Worm (Caenorhabditis elegans) whole organism, L4 larva: ENCODE measurements around the gene ins-35.

Source experiments
- D1046.2 ChIP-seq: fragments of 200-800 bp; sonication (Bioruptor generic); IDR thresholded peaks from 2 replicates; pipeline ENCODE4 v1.3.6; 2022; ENCODE audit warnings: missing genetic modification characterization, missing compliant biosample characterization
- F26F4.8 ChIP-seq: fragments of 200-800 bp; sonication (Bioruptor generic); conservative IDR thresholded peaks from 2 replicates; pipeline ENCODE4 v1.3.6; 2022; ENCODE audit warnings: missing genetic modification characterization, missing compliant biosample characterization
- F44E2.7 ChIP-seq: fragments of 200-800 bp; sonication (Bioruptor generic); IDR thresholded peaks from 2 replicates; pipeline ENCODE4 v2.1.2; 2022; ENCODE audit warnings: missing genetic modification characterization, missing compliant biosample characterization
- T26A8.4 ChIP-seq: fragments of 200-800 bp; sonication (Bioruptor generic); IDR thresholded peaks from 2 replicates; pipeline ENCODE4 v1.3.6; 2022; ENCODE audit warnings: missing genetic modification characterization, missing compliant biosample characterization
- Y105C5A.15 ChIP-seq: fragments of 200-800 bp; sonication (Bioruptor generic); IDR thresholded peaks from 2 replicates; pipeline ENCODE4 v1.3.6; 2022; ENCODE audit warnings: missing genetic modification characterization, missing compliant biosample characterization
- Y48G9A.11 ChIP-seq: fragments of 200-800 bp; sonication (Bioruptor generic); IDR thresholded peaks from 2 replicates; pipeline ENCODE4 v1.3.6; 2022; ENCODE audit warnings: missing genetic modification reagents, missing genetic modification characterization, missing compliant biosample characterization
- aha-1 ChIP-seq: fragments of 150-350 bp; peaks from one replicate; lab custom pipeline; 2014; ENCODE audit warnings: missing biosample characterization, missing genetic modification characterization
- aly-2 ChIP-seq: sonication (generic microtip); optimal IDR thresholded peaks from 2 replicates; lab custom pipeline; 2018; ENCODE audit warnings: missing biosample characterization, missing genetic modification characterization
- arid-1 ChIP-seq: fragments of 200-800 bp; sonication (Bioruptor generic); conservative IDR thresholded peaks from 2 replicates; pipeline ENCODE4 v1.3.6; 2022; ENCODE audit warnings: missing genetic modification reagents, missing genetic modification characterization, missing compliant biosample characterization
- ceh-20 ChIP-seq: fragments of 200-800 bp; sonication (Bioruptor generic); IDR thresholded peaks from 2 replicates; pipeline ENCODE4 v1.3.6; 2022; ENCODE audit warnings: missing genetic modification reagents, missing genetic modification characterization, missing compliant biosample characterization
- ceh-62 ChIP-seq: sonication (generic microtip); optimal IDR thresholded peaks from 2 replicates; lab custom pipeline; 2017; ENCODE audit warnings: missing biosample characterization, missing genetic modification characterization
- ceh-82 ChIP-seq: sonication (generic microtip); optimal IDR thresholded peaks from 2 replicates; lab custom pipeline; 2017; ENCODE audit warnings: missing biosample characterization, missing genetic modification characterization
- ces-1 ChIP-seq: fragments of 150-350 bp; sonication (generic microtip); optimal IDR thresholded peaks from 4 replicates; lab custom pipeline; 2014; ENCODE audit warnings: missing biosample characterization, missing genetic modification reagents, missing genetic modification characterization
- ctbp-1 ChIP-seq: fragments of 200-800 bp; sonication (Bioruptor generic); IDR thresholded peaks from 2 replicates; pipeline ENCODE4 v1.3.6; 2022; ENCODE audit warnings: missing genetic modification reagents, missing genetic modification characterization, missing compliant biosample characterization
- daf-16 ChIP-seq, 3 experiments: sonication (generic microtip); optimal IDR thresholded peaks; 2 replicates each; lab custom pipeline; 2016 to 2017; ENCODE audit warnings: missing genetic modification characterization in 3 of 3, missing genetic modification reagents in 3 of 3, mild to moderate bottlenecking in 2 of 3, missing compliant biosample characterization in 2 of 3, missing biosample characterization in 1 of 3, moderate library complexity in 1 of 3
- daf-19 ChIP-seq: fragments of 200-800 bp; sonication (Bioruptor generic); conservative IDR thresholded peaks from 2 replicates; pipeline ENCODE4 v1.3.6; 2022; ENCODE audit warnings: missing genetic modification characterization, missing compliant biosample characterization
- daf-8 ChIP-seq: fragments of 200-800 bp; sonication (Bioruptor generic); IDR thresholded peaks from 2 replicates; pipeline ENCODE4 v1.3.6; 2022; ENCODE audit warnings: missing genetic modification characterization, missing compliant biosample characterization
- egl-27 ChIP-seq: sonication (generic microtip); optimal IDR thresholded peaks from 3 replicates; lab custom pipeline; 2017; ENCODE audit warnings: missing biosample characterization, missing genetic modification reagents, missing genetic modification characterization
- egl-43 ChIP-seq: fragments of 200-800 bp; sonication (Bioruptor generic); IDR thresholded peaks from 2 replicates; pipeline ENCODE4 v1.3.6; 2022; ENCODE audit warnings: missing genetic modification reagents, missing genetic modification characterization, missing compliant biosample characterization
- fkh-10 ChIP-seq: fragments of 150-350 bp; optimal IDR thresholded peaks from 2 replicates; lab custom pipeline; 2014; ENCODE audit warnings: missing biosample characterization, missing genetic modification reagents, missing genetic modification characterization
- hif-1 ChIP-seq, 2 experiments: sonication (generic microtip); optimal IDR thresholded peaks; 2 replicates each; lab custom pipeline; 2016 to 2017; ENCODE audit warnings: missing compliant biosample characterization in 2 of 2, missing genetic modification characterization in 2 of 2, missing genetic modification reagents in 2 of 2, missing genotype in 2 of 2, mild to moderate bottlenecking in 1 of 2
- lim-7 ChIP-seq: fragments of 200-800 bp; sonication (Bioruptor generic); IDR thresholded peaks from 2 replicates; pipeline ENCODE4 v1.3.6; 2022; ENCODE audit warnings: missing genetic modification characterization, missing compliant biosample characterization
- lin-38 ChIP-seq: fragments of 200-800 bp; sonication (Bioruptor generic); IDR thresholded peaks from 2 replicates; pipeline ENCODE4 v1.3.6; 2022; ENCODE audit warnings: missing genetic modification reagents, missing genetic modification characterization, missing compliant biosample characterization
- madf-9 ChIP-seq: fragments of 200-800 bp; sonication (Bioruptor generic); conservative IDR thresholded peaks from 2 replicates; pipeline ENCODE4 v1.3.6; 2022; ENCODE audit warnings: missing genetic modification reagents, missing genetic modification characterization, missing compliant biosample characterization
- mdl-1 ChIP-seq, 2 experiments: fragments of 150-350 bp in 1 of 2; sonication (generic microtip) in 1 of 2; optimal IDR thresholded peaks; 2 replicates each; lab custom pipeline; 2014 to 2017; ENCODE audit warnings: missing biosample characterization in 2 of 2, missing genetic modification characterization in 2 of 2
- nhr-111 ChIP-seq: fragments of 200-800 bp; sonication (Bioruptor generic); optimal IDR thresholded peaks from 2 replicates; lab custom pipeline; 2018; ENCODE audit warnings: mild to moderate bottlenecking, missing genetic modification characterization, missing compliant biosample characterization
- nhr-25 ChIP-seq: sonication (generic microtip); optimal IDR thresholded peaks from 2 replicates; lab custom pipeline; 2017; ENCODE audit warnings: missing genetic modification characterization, mild to moderate bottlenecking, missing compliant biosample characterization, antibody characterized with exemption, moderate library complexity, borderline replicate concordance; ENCODE audit not compliant: insufficient read depth
- nhr-28 ChIP-seq: fragments of 150-350 bp; optimal IDR thresholded peaks from 2 replicates; lab custom pipeline; 2014; ENCODE audit warnings: missing biosample characterization, missing genetic modification characterization
- nhr-41 ChIP-seq: fragments of 200-800 bp; sonication (Bioruptor generic); IDR thresholded peaks from 2 replicates; pipeline ENCODE4 v1.3.6; 2022; ENCODE audit warnings: missing genetic modification reagents, missing genetic modification characterization, missing compliant biosample characterization
- nhr-48 ChIP-seq: sonication (generic microtip); optimal IDR thresholded peaks from 2 replicates; lab custom pipeline; 2016; ENCODE audit warnings: mild to moderate bottlenecking, missing genetic modification characterization, missing compliant biosample characterization
- nhr-6 ChIP-seq: fragments of 150-350 bp; optimal IDR thresholded peaks from 2 replicates; lab custom pipeline; 2014; ENCODE audit warnings: missing biosample characterization, missing genetic modification characterization
- php-3 ChIP-seq: fragments of 200-800 bp; sonication (Bioruptor generic); IDR thresholded peaks from 2 replicates; pipeline ENCODE4 v1.3.6; 2022; ENCODE audit warnings: missing genetic modification reagents, missing genetic modification characterization, missing compliant biosample characterization
- snpc-4 ChIP-seq: fragments of 150-350 bp; optimal IDR thresholded peaks from 2 replicates; lab custom pipeline; 2014; ENCODE audit warnings: missing biosample characterization, missing genetic modification characterization
- spr-3 ChIP-seq: fragments of 200-800 bp; sonication (Bioruptor generic); optimal IDR thresholded peaks from 2 replicates; lab custom pipeline; 2018; ENCODE audit warnings: mild to moderate bottlenecking, missing genetic modification characterization, missing compliant biosample characterization
- unc-62 ChIP-seq, 3 experiments: fragments of 150-350 bp in 1 of 3; sonication (generic microtip); optimal IDR thresholded peaks in 2 of 3; peaks in 1 of 3; 1 replicate in 1 of 3; 2 replicates in 2 of 3; lab custom pipeline; 2014 to 2017; ENCODE audit warnings: missing biosample characterization in 3 of 3, missing genetic modification characterization in 3 of 3, missing genetic modification reagents in 3 of 3, missing genotype in 1 of 3
- vab-7 ChIP-seq: fragments of 200-800 bp; sonication (Bioruptor generic); IDR thresholded peaks from 2 replicates; pipeline ENCODE4 v1.3.6; 2022; ENCODE audit warnings: missing genetic modification reagents, missing genetic modification characterization, missing compliant biosample characterization
- zfp-2 ChIP-seq: sonication (generic microtip); optimal IDR thresholded peaks from 2 replicates; lab custom pipeline; 2016; ENCODE audit warnings: mild to moderate bottlenecking, missing genetic modification characterization, missing compliant biosample characterization
- zip-11 ChIP-seq: fragments of 200-800 bp; sonication (Bioruptor generic); IDR thresholded peaks from 2 replicates; pipeline ENCODE4 v1.3.6; 2022; ENCODE audit warnings: missing genetic modification characterization, missing compliant biosample characterization

ins-35 gene

ce11 chrV:20375236-20375635, at the start of gene ins-35:
Gene ins-35, plus strand, starts transcription at chrV:20375536.
- no peak for TF ChIP-seq ctbp-1 (GFP tag; lab: Robert Waterston, UW)
- no peak for TF ChIP-seq arid-1 (GFP tag; lab: Robert Waterston, UW)
- no peak for TF ChIP-seq ces-1 (GFP tag; lab: Kevin White, UChicago)
- no peak for TF ChIP-seq hif-1 (tag; optimal IDR thresholded peaks at IDR 0.05; lab: Kevin White, UChicago)
- TF ChIP-seq snpc-4 (tag; lab: Kevin White, UChicago): no peak
- TF ChIP-seq aly-2 (tag; lab: Kevin White, UChicago): no peak
- TF ChIP-seq mdl-1 (tag; optimal IDR thresholded peaks at IDR 0.05; lab: Kevin White, UChicago): no peak
- no peak for TF ChIP-seq ceh-62 (tag; lab: Kevin White, UChicago)

- TF ChIP-seq nhr-111 (GFP tag; lab: Kevin White, UChicago): no peak
- TF ChIP-seq unc-62 (GFP tag; optimal IDR thresholded peaks at IDR 0.05 in 1 of 2; lab: Kevin White, UChicago): peak in 1 of 2 experiments; percentile 65
- no peak for TF ChIP-seq unc-62 (tag; optimal IDR thresholded peaks at IDR 0.05; lab: Kevin White, UChicago)
These were observed 40.1 kb upstream of the ins-35 start, which contains the start of gene Y38H6A.5 for ce11 chrV:20335264-20335663. Gene Y38H6A.5, minus strand, starts transcription at chrV:20335364.

ce11 chrV:20338020-20338419, 37.3 kb upstream of the ins-35 start:
- TF ChIP-seq aha-1 (tag; lab: Kevin White, UChicago) (peak; percentile 77), zfp-2 (no peak)

ce11 chrV:20338870-20339269, 36.5 kb upstream of the ins-35 start:
- TF ChIP-seq nhr-41: no peak
- peak; percentile 75 for TF ChIP-seq fkh-10 (GFP tag; lab: Kevin White, UChicago)
- TF ChIP-seq snpc-4 (tag; lab: Kevin White, UChicago): no peak
- no peak for TF ChIP-seq hif-1 (tag; optimal IDR thresholded peaks at IDR 0.05; lab: Kevin White, UChicago)

- peak; percentile 47 for TF ChIP-seq aha-1 (tag; lab: Kevin White, UChicago)
- TF ChIP-seq daf-19 (GFP tag; lab: Robert Waterston, UW): no peak
- TF ChIP-seq, all 104 proteins: peak for 1
These were observed 30.4 kb upstream of the ins-35 start, which contains the start of gene Y38H6A.3 for ce11 chrV:20344889-20345288. Gene Y38H6A.3, plus strand, starts transcription at chrV:20345189.

- TF ChIP-seq D1046.2 (GFP tag; lab: Robert Waterston, UW) (0 out of 2 replicates have a peak, but pooled peaks have one; percentile 64), T26A8.4 (GFP tag; lab: Robert Waterston, UW) (no peak), F44E2.7 (GFP tag; lab: Robert Waterston, UW) (peak; percentile 53; the same call in 1 of the 2 replicates), vab-7 (GFP tag; lab: Robert Waterston, UW) (peak; percentile 63), lin-38 (peak; percentile 53), Y105C5A.15 (GFP tag; lab: Robert Waterston, UW) (no peak), Y48G9A.11 (GFP tag; lab: Robert Waterston, UW) (0 out of 2 replicates have a peak, but pooled peaks have one; percentile 25)
These were observed 27.7 kb upstream of the ins-35 start for ce11 chrV:20347625-20348024.

ce11 chrV:20350382-20350781, 25.0 kb upstream of the ins-35 start:
- 0 out of 2 replicates have a peak, but pooled peaks have one; percentile 18 for TF ChIP-seq daf-8
- TF ChIP-seq daf-16 (GFP tag; optimal IDR thresholded peaks at IDR 0.05; lab: Kevin White, UChicago): peak in 1 of 2 experiments; percentile 50
- TF ChIP-seq daf-16 (tag; optimal IDR thresholded peaks at IDR 0.05; lab: Kevin White, UChicago): peak; percentile 10
- TF ChIP-seq lim-7 (GFP tag; lab: Robert Waterston, UW): 0 out of 2 replicates have a peak, but pooled peaks have one; percentile 50
- no peak for TF ChIP-seq F26F4.8 (GFP tag; lab: Robert Waterston, UW)
- TF ChIP-seq zip-11 (GFP tag; lab: Robert Waterston, UW): no peak
- no peak for TF ChIP-seq php-3 (GFP tag; lab: Robert Waterston, UW)
- TF ChIP-seq egl-27 (tag; lab: Kevin White, UChicago): no peak
- no peak for TF ChIP-seq nhr-28 (tag; lab: Kevin White, UChicago)
- no peak for TF ChIP-seq nhr-25 (tag; lab: Kevin White, UChicago)
- no peak for TF ChIP-seq nhr-6 (tag; lab: Kevin White, UChicago)
- TF ChIP-seq egl-43: peak; percentile 66
- TF ChIP-seq ceh-82 (tag; lab: Kevin White, UChicago): no peak
- 0 out of 2 replicates have a peak, but pooled peaks have one; percentile 30 for TF ChIP-seq ceh-20
- TF ChIP-seq madf-9 (GFP tag; lab: Robert Waterston, UW): no peak
- TF ChIP-seq spr-3 (GFP tag; lab: Kevin White, UChicago): no peak
- no peak for TF ChIP-seq nhr-48 (tag; lab: Kevin White, UChicago)
- peak; percentile 65; the same call in 1 of the 2 replicates for TF ChIP-seq D1046.2 (GFP tag; lab: Robert Waterston, UW)
- TF ChIP-seq F44E2.7 (GFP tag; lab: Robert Waterston, UW): peak; percentile 86; the same call in 1 of the 2 replicates
